Worm (Caenorhabditis elegans) whole organism, L1 larva: ENCODE data around the gene mmcm-1.

Experiments used
- C16A3.4 ChIP-seq: fragments of 150-350 bp; optimal IDR thresholded peaks from 2 replicates; lab custom pipeline; 2014; ENCODE audit warnings: missing biosample characterization, missing genetic modification characterization
- dsc-1 ChIP-seq: sonication (generic microtip); optimal IDR thresholded peaks from 2 replicates; lab custom pipeline; 2016; ENCODE audit warnings: mild to moderate bottlenecking, missing genetic modification characterization, missing compliant biosample characterization
- egl-27 ChIP-seq, 2 experiments: fragments of 150-350 bp in 1 of 2; sonication (generic microtip); optimal IDR thresholded peaks; 3 replicates each; lab custom pipeline; 2017 to 2018; ENCODE audit warnings: missing biosample characterization in 2 of 2, missing genetic modification characterization in 2 of 2, missing genetic modification reagents in 2 of 2
- fkh-8 ChIP-seq: sonication (generic microtip); optimal IDR thresholded peaks from 2 replicates; lab custom pipeline; 2016; ENCODE audit warnings: mild to moderate bottlenecking, missing genetic modification characterization, missing compliant biosample characterization
- irx-1 ChIP-seq: sonication (generic microtip); optimal IDR thresholded peaks from 2 replicates; lab custom pipeline; 2016; ENCODE audit warnings: missing genetic modification characterization, missing compliant biosample characterization
- nhr-11 ChIP-seq: fragments of 150-350 bp; optimal IDR thresholded peaks from 2 replicates; lab custom pipeline; 2014; ENCODE audit warnings: missing biosample characterization, missing genetic modification characterization
- pqm-1 ChIP-seq: sonication (generic microtip); optimal IDR thresholded peaks from 3 replicates; lab custom pipeline; 2017; ENCODE audit warnings: missing biosample characterization, missing genetic modification characterization
- unc-62 ChIP-seq: fragments of 150-350 bp; optimal IDR thresholded peaks from 2 replicates; lab custom pipeline; 2014; ENCODE audit warnings: missing biosample characterization, missing genetic modification reagents, missing genetic modification characterization
- ztf-4 ChIP-seq: fragments of 150-350 bp; optimal IDR thresholded peaks from 2 replicates; lab custom pipeline; 2014; ENCODE audit warnings: missing biosample characterization, missing genetic modification characterization

DNA sequence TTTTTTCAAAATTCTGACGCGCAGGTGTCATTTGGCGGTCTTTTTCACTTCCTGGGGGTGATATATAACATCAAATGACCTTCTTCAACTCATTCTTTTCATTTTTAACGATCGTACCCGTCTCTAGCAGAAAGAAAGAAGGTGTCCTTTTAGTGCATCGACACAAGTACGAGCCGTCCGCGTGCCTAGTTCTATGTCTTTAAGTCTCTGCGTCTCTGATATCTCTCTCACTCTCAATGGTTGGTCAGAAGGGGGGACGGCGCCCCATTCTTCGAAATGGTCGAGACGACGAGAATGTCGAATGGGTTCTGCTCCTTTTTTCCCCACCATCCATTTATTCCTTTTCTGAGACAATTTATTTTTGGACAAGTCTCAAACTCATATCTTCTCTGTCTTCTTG is 48.2 kb upstream of the mmcm-1 start:
- no peak for TF ChIP-seq egl-27 (tag; optimal IDR thresholded peaks at IDR 0.05; lab: Kevin White, UChicago)
- peak; percentile 66 for TF ChIP-seq ztf-4 (tag; lab: Kevin White, UChicago)
- no peak for TF ChIP-seq unc-62 (GFP tag; lab: Kevin White, UChicago)
- TF ChIP-seq nhr-11 (tag; lab: Kevin White, UChicago): no peak
- no peak for TF ChIP-seq pqm-1
- TF ChIP-seq dsc-1 (tag; lab: Kevin White, UChicago): peak; percentile 18
- peak; percentile 47 for TF ChIP-seq fkh-8
- TF ChIP-seq irx-1 (tag; lab: Kevin White, UChicago): no peak
- peak; percentile 0 for TF ChIP-seq C16A3.4 (tag; lab: Kevin White, UChicago)
